Worm (Caenorhabditis elegans) whole organism, midembryonic: ENCODE measurements around the gene srsx-24.

Experiments used
- T22C8.4 ChIP-seq: fragments of 200-800 bp; sonication (Bioruptor generic); IDR thresholded peaks from 2 replicates; pipeline ENCODE4 v1.3.6; 2022; ENCODE audit warnings: missing genetic modification characterization, missing compliant biosample characterization
- ref-1 ChIP-seq: fragments of 200-800 bp; sonication (Bioruptor generic); conservative IDR thresholded peaks from 2 replicates; pipeline ENCODE4 v1.3.6; 2022; ENCODE audit warnings: missing genetic modification reagents, missing genetic modification characterization, missing compliant biosample characterization
- tab-1 ChIP-seq: fragments of 200-800 bp; sonication (Bioruptor generic); IDR thresholded peaks from 2 replicates; pipeline ENCODE4 v1.3.6; 2022; ENCODE audit warnings: missing genetic modification characterization, missing compliant biosample characterization

DNA sequence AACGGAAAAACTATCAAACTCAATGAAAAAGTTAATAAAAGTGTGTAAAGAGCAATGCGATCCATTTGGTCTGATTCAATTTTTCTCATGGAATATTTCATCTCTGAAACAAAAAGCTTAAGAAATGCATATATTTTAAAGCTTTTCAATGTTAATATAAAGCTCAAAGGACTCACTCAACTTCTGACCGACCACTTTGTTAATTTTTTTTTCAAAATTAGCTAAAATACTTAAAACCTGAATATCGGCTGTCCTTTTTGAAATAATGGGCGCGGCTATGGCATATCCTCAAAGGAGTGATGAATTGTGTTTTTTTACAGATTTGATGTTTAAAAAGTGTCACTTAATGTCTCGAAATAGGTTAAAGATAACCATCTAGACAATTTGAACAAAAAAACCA lies 10.5 kb upstream of the srsx-24 start, which contains the start of gene C02H6.1:
- TF ChIP-seq T22C8.4 (no peak), ref-1 (GFP tag; lab: Robert Waterston, UW) (no peak), tab-1 (no peak)
